Worm (Caenorhabditis elegans) whole organism, L4/young adult: Measurements from ENCODE around the gene F46F2.5.

ENCODE experiments used
- W03F9.2 ChIP-seq: fragments of 150-350 bp; optimal IDR thresholded peaks from 2 replicates; lab custom pipeline; 2014; ENCODE audit warnings: missing biosample characterization, missing genetic modification characterization
- dao-5 ChIP-seq: sonication (generic microtip); optimal IDR thresholded peaks from 2 replicates; lab custom pipeline; 2016; ENCODE audit warnings: missing genotype, missing genetic modification characterization, moderate library complexity, missing compliant biosample characterization
- him-1 ChIP-seq: sonication (generic microtip); optimal IDR thresholded peaks from 2 replicates; lab custom pipeline; 2016; ENCODE audit warnings: missing genotype, missing genetic modification reagents, missing genetic modification characterization, missing compliant biosample characterization

DNA sequence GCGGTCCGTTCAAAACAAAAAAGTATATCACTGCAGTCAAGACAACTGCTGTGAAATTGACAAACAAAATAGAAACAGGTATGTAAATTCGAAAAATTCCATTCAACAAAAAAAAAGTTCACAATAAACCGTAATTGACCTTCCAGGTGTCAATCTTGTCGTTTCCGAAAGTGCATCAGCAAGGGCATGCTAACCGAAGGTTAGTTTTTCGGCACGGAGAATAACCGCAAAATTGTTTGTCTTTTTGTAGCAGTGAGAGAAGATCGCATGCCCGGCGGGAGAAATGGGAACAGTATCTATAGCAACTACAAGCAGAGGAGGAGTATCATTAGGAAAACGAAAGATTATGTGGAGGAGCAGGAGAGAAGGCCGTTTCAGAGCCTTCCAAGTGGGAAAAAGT, 50.2 kb downstream of the F46F2.5 start:
- no peak for TF ChIP-seq him-1 (tag; lab: Kevin White, UChicago)
- no peak for TF ChIP-seq W03F9.2
- TF ChIP-seq dao-5 (tag; lab: Kevin White, UChicago) = no peak
